Worm (Caenorhabditis elegans) whole organism, L1 larva: Measurements from ENCODE around the gene F26D11.1.

Experiments
- C16A3.4 ChIP-seq: fragments of 150-350 bp; optimal IDR thresholded peaks from 2 replicates; lab custom pipeline; 2014; ENCODE audit warnings: missing biosample characterization, missing genetic modification characterization
- C34B4.2 ChIP-seq: sonication (generic microtip); optimal IDR thresholded peaks from 2 replicates; lab custom pipeline; 2017; ENCODE audit warnings: mild to moderate bottlenecking, missing genetic modification characterization, missing compliant biosample characterization
- F16B12.6 ChIP-seq: fragments of 150-350 bp; optimal IDR thresholded peaks from 2 replicates; lab custom pipeline; 2014; ENCODE audit warnings: missing biosample characterization, missing genetic modification characterization
- aha-1 ChIP-seq: fragments of 150-350 bp; optimal IDR thresholded peaks from 2 replicates; lab custom pipeline; 2014; ENCODE audit warnings: missing biosample characterization, missing genetic modification characterization
- aly-2 ChIP-seq: fragments of 150-350 bp; optimal IDR thresholded peaks from 2 replicates; lab custom pipeline; 2014; ENCODE audit warnings: missing biosample characterization, missing genetic modification characterization
- blmp-1 ChIP-seq: fragments of 150-350 bp; optimal IDR thresholded peaks from 2 replicates; lab custom pipeline; 2014; ENCODE audit warnings: missing biosample characterization, missing genetic modification characterization
- ceh-82 ChIP-seq, 3 experiments: fragments of 150-350 bp in 1 of 3; sonication (generic microtip) in 2 of 3; optimal IDR thresholded peaks; 2 replicates each; lab custom pipeline; 2014 to 2017; ENCODE audit warnings: missing biosample characterization in 3 of 3, missing genetic modification characterization in 3 of 3
- dpl-1 ChIP-seq, 3 experiments: fragments of 150-350 bp in 2 of 3; sonication (generic microtip) in 1 of 3; optimal IDR thresholded peaks; 2 replicates each; lab custom pipeline; 2014 to 2017; ENCODE audit warnings: missing biosample characterization in 3 of 3, missing genetic modification characterization in 3 of 3, missing genetic modification reagents in 3 of 3
- efl-1 ChIP-seq, 4 experiments: fragments of 150-350 bp; optimal IDR thresholded peaks in 3 of 4; peaks in 1 of 4; 1 replicate in 1 of 4; 2 replicates in 3 of 4; lab custom pipeline; 2014; ENCODE audit warnings: missing biosample characterization in 2 of 4, missing genetic modification characterization in 2 of 4, missing genetic modification reagents in 2 of 4
- elt-2 ChIP-seq: sonication (generic microtip); optimal IDR thresholded peaks from 2 replicates; lab custom pipeline; 2016; ENCODE audit warnings: missing genetic modification characterization, mild to moderate bottlenecking, inconsistent platforms, missing compliant biosample characterization, missing genetic modification reagents
- hlh-4 ChIP-seq: sonication (generic microtip); optimal IDR thresholded peaks from 2 replicates; lab custom pipeline; 2016; ENCODE audit warnings: mild to moderate bottlenecking, missing genetic modification characterization, missing compliant biosample characterization
- hpl-2 ChIP-seq: fragments of 150-350 bp; optimal IDR thresholded peaks from 2 replicates; lab custom pipeline; 2014; ENCODE audit warnings: missing biosample characterization, missing genetic modification reagents, missing genetic modification characterization
- jun-1 ChIP-seq: fragments of 150-350 bp; optimal IDR thresholded peaks from 2 replicates; lab custom pipeline; 2014; ENCODE audit warnings: missing biosample characterization, missing genetic modification reagents, missing genetic modification characterization
- lin-15B ChIP-seq: fragments of 150-350 bp; sonication (generic microtip); optimal IDR thresholded peaks from 3 replicates; lab custom pipeline; 2014; ENCODE audit warnings: missing biosample characterization, missing genetic modification characterization
- lin-35 ChIP-seq, 2 experiments: fragments of 150-350 bp; optimal IDR thresholded peaks; 2 replicates each; lab custom pipeline; 2014; ENCODE audit warnings: missing biosample characterization in 2 of 2, missing genetic modification characterization in 2 of 2, missing genetic modification reagents in 2 of 2
- lir-3 ChIP-seq: sonication (generic microtip); optimal IDR thresholded peaks from 2 replicates; lab custom pipeline; 2016; ENCODE audit warnings: mild to moderate bottlenecking, missing genetic modification characterization, moderate library complexity, missing compliant biosample characterization; ENCODE audit not compliant: poor library complexity
- lsy-2 ChIP-seq, 2 experiments: fragments of 150-350 bp; optimal IDR thresholded peaks; 2 replicates each; lab custom pipeline; 2014; ENCODE audit warnings: missing biosample characterization in 2 of 2, missing genetic modification characterization in 2 of 2
- mdl-1 ChIP-seq, 2 experiments: fragments of 150-350 bp; optimal IDR thresholded peaks; 2 replicates each; lab custom pipeline; 2014 to 2017; ENCODE audit warnings: missing biosample characterization in 2 of 2, missing genetic modification characterization in 2 of 2, inconsistent platforms in 1 of 2
- mef-2 ChIP-seq: fragments of 150-350 bp; optimal IDR thresholded peaks from 2 replicates; lab custom pipeline; 2014; ENCODE audit warnings: missing biosample characterization, missing genetic modification characterization
- mep-1 ChIP-seq: fragments of 150-350 bp; optimal IDR thresholded peaks from 2 replicates; lab custom pipeline; 2014; ENCODE audit warnings: missing biosample characterization, missing genetic modification characterization
- nhr-19 ChIP-seq: fragments of 200-800 bp; sonication (Bioruptor generic); conservative IDR thresholded peaks from 2 replicates; pipeline ENCODE4 v1.3.6; 2022; ENCODE audit warnings: missing genetic modification characterization, missing compliant biosample characterization
- nhr-20 ChIP-seq: sonication (generic microtip); optimal IDR thresholded peaks from 2 replicates; lab custom pipeline; 2016; ENCODE audit warnings: mild to moderate bottlenecking, missing genetic modification characterization, missing compliant biosample characterization
- nhr-237 ChIP-seq: fragments of 150-350 bp; optimal IDR thresholded peaks from 2 replicates; lab custom pipeline; 2014; ENCODE audit warnings: missing biosample characterization, missing genetic modification characterization
- nhr-28 ChIP-seq: fragments of 150-350 bp; optimal IDR thresholded peaks from 2 replicates; lab custom pipeline; 2014; ENCODE audit warnings: missing biosample characterization, missing genetic modification characterization
- nhr-71 ChIP-seq: sonication (generic microtip); optimal IDR thresholded peaks from 2 replicates; lab custom pipeline; 2016; ENCODE audit warnings: mild to moderate bottlenecking, missing genetic modification characterization, moderate library complexity, missing compliant biosample characterization
- nhr-76 ChIP-seq: sonication (generic microtip); optimal IDR thresholded peaks from 2 replicates; lab custom pipeline; 2017; ENCODE audit warnings: missing biosample characterization, missing genetic modification characterization
- nhr-77 ChIP-seq: fragments of 150-350 bp; optimal IDR thresholded peaks from 2 replicates; lab custom pipeline; 2014; ENCODE audit warnings: missing biosample characterization, missing genetic modification characterization
- nhr-84 ChIP-seq: sonication (generic microtip); optimal IDR thresholded peaks from 2 replicates; lab custom pipeline; 2017; ENCODE audit warnings: missing biosample characterization, missing genetic modification characterization
- pqm-1 ChIP-seq: sonication (generic microtip); optimal IDR thresholded peaks from 3 replicates; lab custom pipeline; 2017; ENCODE audit warnings: missing biosample characterization, missing genetic modification characterization
- rnt-1 ChIP-seq: sonication (generic microtip); optimal IDR thresholded peaks from 2 replicates; lab custom pipeline; 2016; ENCODE audit warnings: mild to moderate bottlenecking, missing genetic modification characterization, moderate library complexity, missing compliant biosample characterization
- snu-23 ChIP-seq: sonication (generic microtip); optimal IDR thresholded peaks from 2 replicates; lab custom pipeline; 2016; ENCODE audit warnings: missing genetic modification characterization, missing compliant biosample characterization
- sptf-1 ChIP-seq: fragments of 150-350 bp; optimal IDR thresholded peaks from 2 replicates; lab custom pipeline; 2014; ENCODE audit warnings: missing biosample characterization, missing genetic modification characterization
- sup-37 ChIP-seq: fragments of 200-800 bp; sonication (Bioruptor generic); optimal IDR thresholded peaks from 2 replicates; lab custom pipeline; 2018; ENCODE audit warnings: mild to moderate bottlenecking, missing genetic modification characterization, missing compliant biosample characterization
- tlp-1 ChIP-seq: fragments of 150-350 bp; optimal IDR thresholded peaks from 2 replicates; lab custom pipeline; 2014; ENCODE audit warnings: missing biosample characterization, missing genetic modification characterization
- unc-130 ChIP-seq: fragments of 150-350 bp; optimal IDR thresholded peaks from 2 replicates; lab custom pipeline; 2017; ENCODE audit warnings: missing biosample characterization, missing genetic modification characterization, inconsistent platforms
- unc-30 ChIP-seq: sonication (generic microtip); optimal IDR thresholded peaks from 2 replicates; lab custom pipeline; 2017; ENCODE audit warnings: missing biosample characterization, missing genetic modification characterization
- unc-86 ChIP-seq: sonication (generic microtip); optimal IDR thresholded peaks from 2 replicates; lab custom pipeline; 2016; ENCODE audit warnings: missing genetic modification characterization, missing compliant biosample characterization
- unc-98 ChIP-seq: fragments of 200-800 bp; sonication (Bioruptor generic); IDR thresholded peaks from 2 replicates; pipeline ENCODE4 v1.3.6; 2022; ENCODE audit warnings: missing genetic modification characterization, missing compliant biosample characterization
- zag-1 ChIP-seq: fragments of 150-350 bp; optimal IDR thresholded peaks from 2 replicates; lab custom pipeline; 2014; ENCODE audit warnings: missing biosample characterization, missing genetic modification characterization

The F26D11.1 gene

DNA sequence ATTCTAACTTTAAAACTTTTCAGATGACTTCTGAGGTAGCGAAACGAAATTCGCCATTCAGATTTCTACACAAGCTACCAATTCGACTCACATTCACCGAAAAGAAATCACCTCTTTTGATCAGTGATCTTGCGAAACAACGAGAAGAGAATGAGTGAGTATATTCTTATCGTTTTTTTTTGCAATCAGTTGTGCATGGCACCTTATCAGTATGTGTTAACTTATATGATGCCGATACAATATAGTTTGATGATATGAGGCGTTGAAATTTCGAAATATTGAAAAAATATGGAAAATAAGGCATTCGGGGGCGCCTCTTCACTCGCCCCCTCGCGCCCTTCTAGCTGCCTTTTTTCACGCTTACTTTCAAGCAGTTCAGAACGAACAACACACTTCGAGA, 36.6 kb downstream of the F26D11.1 start:
- TF ChIP-seq tlp-1 (peak; percentile 58), lsy-2 (tag; optimal IDR thresholded peaks at IDR 0.05; lab: Kevin White, UChicago) (no peak), unc-130 (no peak), rnt-1 (tag; lab: Kevin White, UChicago) (no peak), jun-1 (tag; lab: Kevin White, UChicago) (peak; percentile 14), elt-2 (peak; percentile 75), nhr-20 (tag; lab: Kevin White, UChicago) (peak; percentile 43), lin-35 (GFP tag; optimal IDR thresholded peaks at IDR 0.05; lab: Kevin White, UChicago) (peak in 1 of 2 experiments; percentile 23), nhr-84 (tag; lab: Kevin White, UChicago) (no peak), unc-30 (tag; lab: Kevin White, UChicago) (no peak), pqm-1 (tag; lab: Kevin White, UChicago) (peak; percentile 67), nhr-76 (tag; lab: Kevin White, UChicago) (no peak)
- TF ChIP-seq, all 84 proteins: peak for 6

ce11 chrV:8018919-8019318, 37.6 kb downstream of the F26D11.1 start:
- TF ChIP-seq nhr-28 (no peak), hlh-4 (tag; lab: Kevin White, UChicago) (no peak), elt-2 (peak; percentile 18)

DNA sequence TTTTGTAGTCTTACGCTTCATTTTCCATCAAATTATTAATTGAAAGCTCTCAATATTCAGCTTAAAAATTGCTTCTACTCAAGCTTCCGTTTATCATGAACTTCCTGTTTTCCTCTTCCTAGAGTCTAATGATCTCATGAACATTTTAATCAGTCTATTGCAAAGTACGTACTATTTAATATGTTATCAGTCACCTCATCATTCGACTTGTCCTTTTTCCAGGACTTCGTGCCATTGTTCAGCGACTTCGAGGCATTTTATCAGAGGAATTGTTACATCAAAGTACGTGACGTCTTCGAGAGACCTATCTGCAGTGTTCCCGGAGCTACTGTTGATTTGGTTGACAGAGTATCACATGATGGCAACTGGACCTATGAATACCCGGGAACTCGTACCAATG, 38.4 kb downstream of the F26D11.1 start:
- peak; percentile 17 for TF ChIP-seq elt-2
- no peak for TF ChIP-seq mef-2 (tag; lab: Kevin White, UChicago)
- TF ChIP-seq pqm-1 (tag; lab: Kevin White, UChicago), result peak; percentile 1

DNA sequence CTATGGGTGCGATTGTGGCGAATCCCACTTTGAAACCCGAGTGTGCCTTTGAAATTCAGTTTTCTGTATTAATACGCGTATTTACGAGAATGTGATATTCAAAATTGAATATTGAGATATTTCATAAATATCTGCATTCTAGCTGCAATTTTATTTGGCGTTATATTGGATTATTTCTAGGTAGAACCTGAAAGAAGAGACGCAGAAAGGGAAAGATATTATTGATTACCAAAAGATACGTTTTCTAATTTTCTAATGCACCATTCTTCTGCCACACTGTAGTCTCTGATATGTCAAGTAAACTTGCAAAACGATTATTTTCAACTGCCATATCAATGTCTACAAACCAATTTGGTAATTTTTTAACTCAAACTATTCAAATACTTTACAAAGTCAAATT, 40.7 kb downstream of the F26D11.1 start, which contains the start of gene ech-3:
ech-3 (plus strand) TSS at position 178 of the 400 bp plus-strand sequence.
- TF ChIP-seq efl-1 (optimal IDR thresholded peaks at IDR 0.05; lab: Kevin White, UChicago), result peak in 1 of 2 experiments; percentile 5
- TF ChIP-seq efl-1 (GFP tag; optimal IDR thresholded peaks at IDR 0.05 in 1 of 2; lab: Kevin White, UChicago), result peak in 1 of 2 experiments; percentile 84
- TF ChIP-seq C34B4.2 (tag; lab: Kevin White, UChicago), result no peak
- peak; percentile 31 for TF ChIP-seq nhr-20 (tag; lab: Kevin White, UChicago)
- no peak for TF ChIP-seq tlp-1
- TF ChIP-seq unc-30 (tag; lab: Kevin White, UChicago), result no peak
- no peak for TF ChIP-seq nhr-71 (tag; lab: Kevin White, UChicago)
- peak in 1 of 2 experiments; percentile 30 for TF ChIP-seq lin-35 (GFP tag; optimal IDR thresholded peaks at IDR 0.05; lab: Kevin White, UChicago)
- no peak for TF ChIP-seq nhr-77 (tag; lab: Kevin White, UChicago)
- TF ChIP-seq mep-1 (tag; lab: Kevin White, UChicago), result no peak
- TF ChIP-seq F16B12.6 (tag; lab: Kevin White, UChicago), result no peak
- no peak for TF ChIP-seq aha-1 (tag; lab: Kevin White, UChicago)
- peak; percentile 8 for TF ChIP-seq blmp-1 (tag; lab: Kevin White, UChicago)
- TF ChIP-seq lir-3, result no peak

ce11 chrV:8024752-8025151, 43.4 kb downstream of the F26D11.1 start, which contains the start of gene F43H9.3:
F43H9.3 (minus strand) TSS chrV:8024940.
- peak; percentile 62 to 70 for TF ChIP-seq efl-1 (optimal IDR thresholded peaks at IDR 0.05; lab: Kevin White, UChicago)
- TF ChIP-seq efl-1 (GFP tag; optimal IDR thresholded peaks at IDR 0.05 in 1 of 2; lab: Kevin White, UChicago), result peak; percentile 61 to 79
- TF ChIP-seq nhr-237 (tag; lab: Kevin White, UChicago), result no peak
- TF ChIP-seq C16A3.4 (tag; lab: Kevin White, UChicago), result peak; percentile 55
- TF ChIP-seq dpl-1 (GFP tag; optimal IDR thresholded peaks at IDR 0.05; lab: Kevin White, UChicago), result peak in 2 of 3 experiments; percentile 47 to 60
- TF ChIP-seq nhr-77 (tag; lab: Kevin White, UChicago), result no peak
- TF ChIP-seq lin-35 (GFP tag; optimal IDR thresholded peaks at IDR 0.05; lab: Kevin White, UChicago), result peak; percentile 29 to 58
- no peak for TF ChIP-seq sptf-1 (tag; lab: Kevin White, UChicago)
- peak; percentile 80 for TF ChIP-seq F16B12.6 (tag; lab: Kevin White, UChicago)
- TF ChIP-seq ceh-82 (tag; optimal IDR thresholded peaks at IDR 0.05; lab: Kevin White, UChicago), result no peak
- TF ChIP-seq snu-23 (GFP tag; lab: Kevin White, UChicago), result peak; percentile 19
- TF ChIP-seq zag-1 (tag; lab: Kevin White, UChicago), result no peak
- no peak for TF ChIP-seq pqm-1 (tag; lab: Kevin White, UChicago)
- peak; percentile 28 for TF ChIP-seq unc-130
- TF ChIP-seq aly-2 (tag; lab: Kevin White, UChicago), result no peak
- peak in 1 of 2 experiments; percentile 17 for TF ChIP-seq mdl-1 (tag; optimal IDR thresholded peaks at IDR 0.05; lab: Kevin White, UChicago)
- no peak for TF ChIP-seq hpl-2 (GFP tag; lab: Kevin White, UChicago)
- TF ChIP-seq lsy-2 (tag; optimal IDR thresholded peaks at IDR 0.05; lab: Kevin White, UChicago), result peak; percentile 28 to 95
- TF ChIP-seq unc-86, result no peak
- no peak for TF ChIP-seq sup-37 (GFP tag; lab: Kevin White, UChicago)
- TF ChIP-seq nhr-19, result no peak
- TF ChIP-seq lin-15B, result no peak
- no peak for TF ChIP-seq unc-98 (GFP tag; lab: Robert Waterston, UW)
